Worm (Caenorhabditis elegans): ENCODE measurements around the gene F45E1.4.

Gene F45E1.4

ce11 chrX:7964022-7964421, 21.8 kb upstream of the F45E1.4 start:
- TF ChIP-seq unc-62 (GFP tag; optimal IDR thresholded peaks at IDR 0.05) (peak; percentile 19), fkh-2 (tag; optimal IDR thresholded peaks at IDR 0.05) (no peak)

DNA sequence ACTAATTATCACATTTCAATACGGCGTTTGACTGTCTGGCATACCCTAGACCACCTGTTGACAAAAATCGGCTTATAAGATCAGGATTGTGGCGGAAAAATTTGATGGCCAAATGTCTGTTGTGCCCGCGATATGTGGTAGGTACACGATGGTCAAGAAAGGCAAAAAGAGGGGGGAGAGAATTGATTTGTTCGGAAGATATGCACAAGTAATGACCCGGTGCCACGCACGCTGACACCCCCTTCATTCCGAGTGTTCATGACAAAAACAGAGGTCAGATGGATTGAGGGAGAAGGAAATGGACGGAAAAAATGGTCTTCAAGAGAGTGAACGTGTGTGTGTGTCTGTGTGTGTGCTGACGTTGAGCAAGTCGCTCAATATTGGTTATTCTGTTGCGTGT, 20.3 kb upstream of the F45E1.4 start:
- no peak for TF ChIP-seq egl-27 (tag; optimal IDR thresholded peaks at IDR 0.05)
- peak; percentile 0 for TF ChIP-seq nhr-23 (tag; optimal IDR thresholded peaks at IDR 0.05)
- peak; percentile 53 for TF ChIP-seq lin-39 (tag; optimal IDR thresholded peaks at IDR 0.05)

DNA sequence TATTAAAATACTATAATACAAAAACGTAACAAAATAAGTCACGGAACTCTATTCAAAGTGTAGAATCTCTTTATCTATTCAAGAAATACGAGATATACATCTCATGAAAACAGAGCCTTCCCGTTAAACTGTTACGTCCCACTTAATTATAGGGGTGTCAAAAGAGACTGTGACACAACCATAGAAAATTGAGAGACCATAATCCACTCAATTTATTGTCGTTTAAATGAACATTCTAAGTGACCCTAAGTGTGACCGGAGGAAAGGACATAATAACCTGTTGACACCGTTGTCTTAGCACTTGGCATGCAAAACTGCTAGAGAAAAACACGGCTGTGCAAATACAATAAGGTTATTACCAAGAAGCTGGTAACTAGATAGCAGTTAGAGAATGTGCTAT, 17.2 kb upstream of the F45E1.4 start:
- TF ChIP-seq R02D3.7 (tag; optimal IDR thresholded peaks at IDR 0.05), result no peak
- no peak for TF ChIP-seq pqm-1 (tag; optimal IDR thresholded peaks at IDR 0.05)
- no peak for TF ChIP-seq elt-2 (tag; optimal IDR thresholded peaks at IDR 0.05)
- no peak for TF ChIP-seq zag-1 (tag; optimal IDR thresholded peaks at IDR 0.05)
- no peak for TF ChIP-seq skn-1 (tag; optimal IDR thresholded peaks at IDR 0.05)

DNA sequence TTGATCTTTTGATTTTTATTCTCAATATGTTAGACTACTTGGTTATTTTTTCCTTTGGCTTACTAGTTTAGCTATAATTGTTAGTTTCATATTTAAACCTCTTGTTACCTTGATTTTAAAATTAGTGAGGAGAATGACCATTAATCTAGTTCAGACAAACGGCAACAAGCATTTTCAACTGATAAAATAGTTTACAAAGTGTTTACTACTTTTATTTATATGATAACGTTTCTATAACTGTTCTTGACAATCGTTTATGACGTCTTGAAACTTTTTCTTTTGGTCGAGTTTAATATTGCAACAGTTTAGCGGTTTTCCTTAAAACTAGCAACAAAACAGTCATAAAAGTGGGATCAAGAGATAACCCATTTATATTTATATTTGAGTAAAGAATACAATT, 10.0 kb upstream of the F45E1.4 start:
- TF ChIP-seq pha-4 (tag; optimal IDR thresholded peaks at IDR 0.05), result peak; percentile 24
- TF ChIP-seq ama-1 (optimal IDR thresholded peaks at IDR 0.05), result no peak
- peak; percentile 65 for TF ChIP-seq pqm-1 (tag; optimal IDR thresholded peaks at IDR 0.05)
- TF ChIP-seq jun-1 (tag; optimal IDR thresholded peaks at IDR 0.05), result no peak
- TF ChIP-seq elt-2 (tag; optimal IDR thresholded peaks at IDR 0.05), result peak; percentile 45

- TF ChIP-seq nhr-28 (tag; optimal IDR thresholded peaks at IDR 0.05) (no peak), mdl-1 (tag; optimal IDR thresholded peaks at IDR 0.05) (no peak), zag-1 (tag; optimal IDR thresholded peaks at IDR 0.05) (no peak), nhr-12 (tag; optimal IDR thresholded peaks at IDR 0.05) (no peak), ZK546.5 (tag; optimal IDR thresholded peaks at IDR 0.05) (no peak), mml-1 (tag; optimal IDR thresholded peaks at IDR 0.05) (no peak), elt-2 (tag; optimal IDR thresholded peaks at IDR 0.05) (no peak), tbx-2 (tag; optimal IDR thresholded peaks at IDR 0.05) (no peak), nhr-237 (tag; optimal IDR thresholded peaks at IDR 0.05) (no peak), aly-2 (tag; optimal IDR thresholded peaks at IDR 0.05) (no peak), hmg-11 (tag; optimal IDR thresholded peaks at IDR 0.05) (no peak), pqm-1 (tag; optimal IDR thresholded peaks at IDR 0.05) (no peak), unc-39 (tag; optimal IDR thresholded peaks at IDR 0.05) (no peak), ceh-9 (tag; optimal IDR thresholded peaks at IDR 0.05) (no peak), egl-5 (tag; optimal IDR thresholded peaks at IDR 0.05) (no peak), ceh-16 (tag; optimal IDR thresholded peaks at IDR 0.05) (no peak)
These were observed 9.4 kb upstream of the F45E1.4 start, which contains the start of gene F45E1.5 for ce11 chrX:7976400-7976799. F45E1.5 (plus strand) TSS chrX:7976700.

DNA sequence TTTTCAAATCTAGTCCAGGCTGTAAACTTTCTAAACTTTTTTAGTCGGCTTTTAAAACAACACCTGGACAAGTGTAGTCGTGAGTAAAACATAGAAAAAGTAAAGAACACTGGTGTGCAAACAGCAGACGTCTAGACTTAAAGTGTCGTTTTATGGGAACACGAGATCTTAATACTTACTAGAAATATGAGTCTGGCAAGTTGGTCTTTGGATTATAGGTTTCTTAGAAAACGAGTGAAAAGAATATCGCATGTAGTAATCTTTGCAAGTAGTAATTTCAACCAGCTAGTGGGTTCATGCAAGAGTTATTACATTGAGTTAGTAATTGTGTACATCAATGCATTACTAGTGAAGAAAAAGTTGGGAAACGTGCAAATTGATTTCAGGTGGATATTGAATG, 8.3 kb upstream of the F45E1.4 start:
- TF ChIP-seq sea-2 (GFP tag; optimal IDR thresholded peaks at IDR 0.05) (no peak), lsy-12 (tag; optimal IDR thresholded peaks at IDR 0.05) (no peak), nhr-76 (tag; optimal IDR thresholded peaks at IDR 0.05) (no peak), nfya-1 (tag; optimal IDR thresholded peaks at IDR 0.05; ENCODE audit: insufficient read depth) (no peak), R02D3.7 (tag; optimal IDR thresholded peaks at IDR 0.05) (no peak), elt-3 (tag; optimal IDR thresholded peaks at IDR 0.05) (no peak), nhr-67 (tag; optimal IDR thresholded peaks at IDR 0.05) (no peak), mml-1 (tag; optimal IDR thresholded peaks at IDR 0.05) (no peak), nhr-23 (tag; optimal IDR thresholded peaks at IDR 0.05) (no peak), zag-1 (tag; optimal IDR thresholded peaks at IDR 0.05) (no peak), nhr-11 (tag; optimal IDR thresholded peaks at IDR 0.05) (no peak), ama-1 (optimal IDR thresholded peaks at IDR 0.05) (no peak), lin-39 (tag; optimal IDR thresholded peaks at IDR 0.05) (no peak), egl-5 (tag; optimal IDR thresholded peaks at IDR 0.05) (no peak), nhr-28 (tag; optimal IDR thresholded peaks at IDR 0.05) (no peak), jun-1 (tag; optimal IDR thresholded peaks at IDR 0.05) (no peak), ztf-4 (tag; optimal IDR thresholded peaks at IDR 0.05) (no peak), lin-15B (tag; optimal IDR thresholded peaks at IDR 0.05) (no peak), elt-1 (tag; optimal IDR thresholded peaks at IDR 0.05) (no peak), fkh-10 (GFP tag; optimal IDR thresholded peaks at IDR 0.05) (no peak)
